Fruit fly (Drosophila melanogaster): ENCODE measurements around the gene Ppm1.

The Ppm1 gene

DNA sequence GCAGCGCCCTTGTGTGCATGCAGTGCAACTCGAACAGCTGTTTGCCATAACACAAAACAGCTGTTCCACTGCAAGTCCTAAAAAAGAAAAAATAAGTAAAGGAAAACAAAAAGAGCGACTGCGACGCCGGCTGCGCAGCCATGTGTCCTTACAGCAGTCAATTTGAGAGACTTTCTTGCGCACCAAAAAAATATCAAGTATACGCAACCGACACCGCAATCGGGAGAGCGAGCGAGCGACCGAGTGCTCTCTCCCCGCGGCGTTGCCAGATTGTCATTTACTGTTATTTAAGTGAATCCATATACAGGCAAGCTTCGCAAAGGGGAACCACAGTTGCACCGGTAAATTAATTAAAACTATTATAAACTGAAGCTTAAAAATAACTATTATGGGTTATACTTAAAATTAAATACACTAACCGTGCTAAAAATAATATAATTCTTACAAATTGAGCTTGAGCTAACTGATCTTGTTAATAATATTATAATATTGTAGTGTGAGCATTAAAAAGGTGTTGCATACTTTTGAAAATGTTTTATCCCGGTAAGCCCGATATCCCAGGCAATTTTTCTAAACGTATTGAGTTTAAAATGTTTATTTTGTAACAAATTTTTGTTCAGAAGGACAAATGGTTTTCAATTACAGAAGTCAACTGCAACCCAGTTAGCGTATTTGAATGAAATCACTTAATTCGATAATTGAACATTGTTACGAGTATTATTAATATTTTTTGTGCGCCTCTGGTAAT lies 49.0 kb downstream of the Ppm1 start:
- TF ChIP-seq CG32264 (GFP tag; optimal IDR thresholded peaks at IDR 0.05) (no peak), h (GFP tag; optimal IDR thresholded peaks at IDR 0.05) (no peak), psq (GFP tag; optimal IDR thresholded peaks at IDR 0.05) (peak; percentile 4), usp (GFP tag; optimal IDR thresholded peaks at IDR 0.05) (no peak), GATAd (GFP tag; optimal IDR thresholded peaks at IDR 0.05) (no peak), Myc (optimal IDR thresholded peaks at IDR 0.05) (no peak), brk (GFP tag; optimal IDR thresholded peaks at IDR 0.05) (no peak), Hr78 (GFP tag; optimal IDR thresholded peaks at IDR 0.05) (no peak), foxo (GFP tag; optimal IDR thresholded peaks at IDR 0.05) (peak in 1 of 2 experiments; percentile 39), br (GFP tag; optimal IDR thresholded peaks at IDR 0.05) (no peak), Abd-B (GFP tag; optimal IDR thresholded peaks at IDR 0.05) (no peak), sv (GFP tag; optimal IDR thresholded peaks at IDR 0.05) (peak; percentile 44), CG9705 (GFP tag; optimal IDR thresholded peaks at IDR 0.05) (no peak), Dfd (GFP tag; optimal IDR thresholded peaks at IDR 0.05) (no peak), fru (GFP tag; optimal IDR thresholded peaks at IDR 0.05) (peak; percentile 38), Sp1 (GFP tag; optimal IDR thresholded peaks at IDR 0.05) (no peak), CrebA (GFP tag; optimal IDR thresholded peaks at IDR 0.05; ENCODE audit: borderline replicate concordance) (no peak), Dif (GFP tag; optimal IDR thresholded peaks at IDR 0.05; ENCODE audit: partially characterized antibody) (no peak), dl (GFP tag; optimal IDR thresholded peaks at IDR 0.05; ENCODE audit: insufficient read depth in 1 of 2, partially characterized antibody in 2 of 2) (peak in 1 of 2 experiments; percentile 23), lola (GFP tag; optimal IDR thresholded peaks at IDR 0.05) (no peak), Jra (GFP tag; optimal IDR thresholded peaks at IDR 0.05) (no peak), tai (GFP tag; optimal IDR thresholded peaks at IDR 0.05) (no peak), woc (GFP tag; optimal IDR thresholded peaks at IDR 0.05) (peak; percentile 6), N (GFP tag; optimal IDR thresholded peaks at IDR 0.05) (no peak), dmrt93B (GFP tag; optimal IDR thresholded peaks at IDR 0.05) (no peak), jim (GFP tag; optimal IDR thresholded peaks at IDR 0.05) (no peak), Hr83 (GFP tag; optimal IDR thresholded peaks at IDR 0.05; ENCODE audit: poor library complexity, severe bottlenecking) (peak; percentile 21), ey (GFP tag; optimal IDR thresholded peaks at IDR 0.05) (peak; percentile 23), HLH106 (tag; optimal IDR thresholded peaks at IDR 0.05) (peak; percentile 12), pan (optimal IDR thresholded peaks at IDR 0.05) (no peak), rgr (GFP tag; optimal IDR thresholded peaks at IDR 0.05) (peak; percentile 28)

DNA sequence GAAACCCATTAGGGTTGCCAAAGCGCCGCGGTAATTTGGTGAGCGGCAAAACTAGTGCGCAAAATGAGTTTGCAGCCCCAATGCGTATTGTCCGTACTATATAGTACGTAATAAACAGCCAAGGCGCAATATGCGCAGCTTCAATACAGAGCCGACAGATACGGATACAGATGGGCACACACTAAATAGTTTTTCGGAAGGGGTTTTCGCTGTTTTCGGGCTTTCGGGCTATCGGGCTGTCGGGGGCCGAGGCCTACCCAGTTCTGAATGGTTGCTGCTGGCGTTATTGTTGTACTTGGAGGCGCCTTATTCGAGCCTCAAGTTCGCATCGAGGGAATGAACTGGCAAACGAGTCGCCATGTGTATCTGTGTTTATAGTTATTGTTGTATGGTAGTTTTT lies 49.5 kb downstream of the Ppm1 start:
- no peak for TF ChIP-seq Hr78 (GFP tag; optimal IDR thresholded peaks at IDR 0.05)
- no peak for TF ChIP-seq Dfd (GFP tag; optimal IDR thresholded peaks at IDR 0.05)
- TF ChIP-seq br (GFP tag; optimal IDR thresholded peaks at IDR 0.05), result no peak
- no peak for TF ChIP-seq sage (GFP tag; optimal IDR thresholded peaks at IDR 0.05)
- TF ChIP-seq Vsx2 (GFP tag; optimal IDR thresholded peaks at IDR 0.05; ENCODE audit: partially characterized antibody), result no peak
- TF ChIP-seq tai (GFP tag; optimal IDR thresholded peaks at IDR 0.05), result no peak
- TF ChIP-seq brk (GFP tag; optimal IDR thresholded peaks at IDR 0.05), result no peak
- TF ChIP-seq Hr83 (GFP tag; optimal IDR thresholded peaks at IDR 0.05; ENCODE audit: poor library complexity, severe bottlenecking), result no peak
- TF ChIP-seq dmrt93B (GFP tag; optimal IDR thresholded peaks at IDR 0.05), result no peak
- TF ChIP-seq Sp1 (GFP tag; optimal IDR thresholded peaks at IDR 0.05), result no peak
- TF ChIP-seq Rel (GFP tag; optimal IDR thresholded peaks at IDR 0.05), result no peak
- no peak for TF ChIP-seq Rel (tag; optimal IDR thresholded peaks at IDR 0.05)
- TF ChIP-seq foxo (GFP tag; optimal IDR thresholded peaks at IDR 0.05), result no peak
- TF ChIP-seq pan (optimal IDR thresholded peaks at IDR 0.05), result no peak
- TF ChIP-seq Abd-B (GFP tag; optimal IDR thresholded peaks at IDR 0.05), result no peak
- TF ChIP-seq GATAd (GFP tag; optimal IDR thresholded peaks at IDR 0.05), result no peak
- no peak for TF ChIP-seq Mio (GFP tag; optimal IDR thresholded peaks at IDR 0.05)
- no peak for TF ChIP-seq ey (GFP tag; optimal IDR thresholded peaks at IDR 0.05)
- no peak for TF ChIP-seq dsf (GFP tag; optimal IDR thresholded peaks at IDR 0.05; ENCODE audit: borderline replicate concordance)

DNA sequence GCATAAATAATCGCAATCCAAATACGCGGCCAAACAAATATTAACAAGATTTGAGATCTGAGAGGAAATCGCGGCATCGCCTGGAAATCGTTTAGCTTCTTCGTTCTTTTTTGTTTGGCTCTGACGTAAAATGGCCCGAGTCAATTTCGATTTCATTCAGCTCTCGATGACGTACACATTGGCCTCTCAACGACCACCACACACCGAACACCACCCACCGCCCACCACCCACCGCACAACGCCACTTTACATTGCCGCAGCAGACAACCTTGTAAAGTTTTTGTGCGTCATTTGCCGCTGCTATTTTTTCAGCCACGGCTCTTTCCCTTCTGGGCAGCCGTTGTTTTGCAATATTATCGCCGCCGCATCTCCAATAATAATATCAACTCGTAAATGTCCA lies 50.9 kb downstream of the Ppm1 start:
- no peak for TF ChIP-seq Sp1 (GFP tag; optimal IDR thresholded peaks at IDR 0.05)
- TF ChIP-seq usp (GFP tag; optimal IDR thresholded peaks at IDR 0.05), result no peak
- no peak for TF ChIP-seq Mio (GFP tag; optimal IDR thresholded peaks at IDR 0.05)
- no peak for TF ChIP-seq rgr (GFP tag; optimal IDR thresholded peaks at IDR 0.05)
- no peak for TF ChIP-seq Rel (GFP tag; optimal IDR thresholded peaks at IDR 0.05)
- TF ChIP-seq Rel (tag; optimal IDR thresholded peaks at IDR 0.05), result no peak
- no peak for TF ChIP-seq dmrt93B (GFP tag; optimal IDR thresholded peaks at IDR 0.05)
- TF ChIP-seq jim (GFP tag; optimal IDR thresholded peaks at IDR 0.05), result no peak
- no peak for TF ChIP-seq Jra (GFP tag; optimal IDR thresholded peaks at IDR 0.05)
- no peak for TF ChIP-seq ey (GFP tag; optimal IDR thresholded peaks at IDR 0.05)
- no peak for TF ChIP-seq Abd-B (GFP tag; optimal IDR thresholded peaks at IDR 0.05)
- TF ChIP-seq CrebA (GFP tag; optimal IDR thresholded peaks at IDR 0.05; ENCODE audit: borderline replicate concordance), result no peak

Data from whole organism, wandering third instar larva.